Fruit fly (Drosophila melanogaster): ENCODE results near the gene Ndc80.

The Ndc80 gene

DNA sequence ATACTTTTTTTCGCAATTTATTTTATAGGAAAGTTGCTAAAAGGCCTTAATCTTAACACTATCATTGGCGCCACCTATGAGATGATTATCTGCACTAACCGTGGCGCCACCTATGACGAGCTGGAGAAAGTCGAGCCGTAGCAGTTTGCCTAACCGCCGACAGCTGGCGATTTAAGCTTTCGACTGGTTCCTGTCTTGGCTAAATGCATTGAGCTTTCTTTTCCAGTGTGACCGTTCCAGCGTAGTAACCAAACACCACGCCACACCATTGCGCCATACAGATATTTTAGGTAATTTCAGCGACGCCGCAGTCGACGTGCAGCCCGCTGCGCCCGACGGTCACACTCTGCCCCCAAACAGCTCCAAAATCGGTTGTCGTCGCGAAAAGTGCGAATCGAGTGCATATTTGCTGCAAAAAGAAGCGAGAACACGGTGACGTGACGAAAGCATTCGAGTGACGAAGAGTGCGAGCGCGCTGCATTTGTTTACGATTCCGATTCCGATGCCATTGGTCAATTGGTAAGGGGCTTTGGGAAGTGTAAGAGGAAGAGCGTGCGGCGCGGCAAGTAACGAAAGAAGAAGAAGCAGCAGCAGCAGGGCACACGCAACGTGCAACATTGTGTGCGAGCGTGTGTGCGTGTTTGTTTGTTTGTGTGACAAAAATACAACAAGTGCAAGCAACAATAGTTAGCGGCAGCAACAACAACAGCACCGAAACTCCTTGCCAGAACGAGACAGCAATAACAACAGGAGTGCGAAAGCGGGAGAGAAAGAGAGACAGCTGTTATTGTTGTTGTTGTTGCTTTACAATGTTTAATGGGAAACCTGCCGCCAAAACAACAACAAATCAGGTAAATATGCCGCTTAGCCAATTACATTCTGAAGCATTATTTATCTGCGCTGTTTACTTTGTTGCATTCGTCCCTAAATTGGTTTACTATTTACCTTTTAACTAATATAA, 48.1 kb downstream of the Ndc80 start, which contains the start of the genes CG46311 and Tpst:
Gene CG46311 (plus strand): TSS at position 341 of the 961 bp plus-strand sequence.
Gene Tpst (plus strand): TSS at position 341 of the 961 bp plus-strand sequence.
- TF ChIP-seq dsf (GFP tag; optimal IDR thresholded peaks at IDR 0.05; ENCODE audit: borderline replicate concordance) (no peak), jim (GFP tag; optimal IDR thresholded peaks at IDR 0.05) (no peak), lola (GFP tag; optimal IDR thresholded peaks at IDR 0.05) (no peak), tai (GFP tag; optimal IDR thresholded peaks at IDR 0.05) (peak; percentile 47), fru (GFP tag; optimal IDR thresholded peaks at IDR 0.05) (peak; percentile 40), CG9705 (GFP tag; optimal IDR thresholded peaks at IDR 0.05) (peak; percentile 22), Rel (GFP tag; optimal IDR thresholded peaks at IDR 0.05) (no peak), Rel (tag; optimal IDR thresholded peaks at IDR 0.05) (peak; percentile 50), br (GFP tag; optimal IDR thresholded peaks at IDR 0.05) (peak; percentile 35), Hr83 (GFP tag; optimal IDR thresholded peaks at IDR 0.05; ENCODE audit: poor library complexity, severe bottlenecking) (peak; percentile 9), dmrt93B (GFP tag; optimal IDR thresholded peaks at IDR 0.05) (no peak), HLH106 (tag; optimal IDR thresholded peaks at IDR 0.05) (peak; percentile 43), Dif (GFP tag; optimal IDR thresholded peaks at IDR 0.05; ENCODE audit: partially characterized antibody) (peak; percentile 44), rgr (GFP tag; optimal IDR thresholded peaks at IDR 0.05) (peak; percentile 46), h (GFP tag; optimal IDR thresholded peaks at IDR 0.05) (peak; percentile 54), OdsH (GFP tag; optimal IDR thresholded peaks at IDR 0.05) (peak; percentile 53), sv (GFP tag; optimal IDR thresholded peaks at IDR 0.05) (peak; percentile 24), foxo (GFP tag; optimal IDR thresholded peaks at IDR 0.05) (peak in 1 of 2 experiments; percentile 71), Jra (GFP tag; optimal IDR thresholded peaks at IDR 0.05) (peak; percentile 1), Hnf4 (GFP tag; optimal IDR thresholded peaks at IDR 0.05) (peak; percentile 48), Sp1 (GFP tag; optimal IDR thresholded peaks at IDR 0.05) (peak; percentile 49), Vsx2 (GFP tag; optimal IDR thresholded peaks at IDR 0.05; ENCODE audit: partially characterized antibody) (no peak), Myc (optimal IDR thresholded peaks at IDR 0.05) (peak; percentile 71), psq (GFP tag; optimal IDR thresholded peaks at IDR 0.05) (peak; percentile 41), ey (GFP tag; optimal IDR thresholded peaks at IDR 0.05) (peak; percentile 28)

DNA sequence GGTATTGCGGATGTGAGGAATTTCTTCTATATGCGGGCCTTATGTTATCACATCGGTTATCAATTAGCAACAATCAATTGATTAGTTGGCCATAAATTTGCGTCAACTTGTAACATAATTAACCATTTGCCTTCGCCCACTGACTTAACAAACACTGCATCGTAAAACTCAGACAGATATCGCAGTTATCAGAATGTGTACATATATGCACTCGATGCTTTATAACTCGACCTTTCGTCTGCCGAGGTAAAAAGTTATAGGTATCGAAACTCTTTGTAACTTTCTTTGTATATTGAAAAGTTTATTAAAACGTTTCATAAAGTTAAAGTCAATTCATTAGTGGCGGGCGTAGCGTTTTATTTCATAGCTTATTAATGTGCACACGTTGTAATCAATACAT, 48.8 kb downstream of the Ndc80 start:
- TF ChIP-seq N (GFP tag; optimal IDR thresholded peaks at IDR 0.05) (no peak), ey (GFP tag; optimal IDR thresholded peaks at IDR 0.05) (no peak), Rel (GFP tag; optimal IDR thresholded peaks at IDR 0.05) (no peak), Rel (tag; optimal IDR thresholded peaks at IDR 0.05) (no peak), psq (GFP tag; optimal IDR thresholded peaks at IDR 0.05) (no peak), CrebA (GFP tag; optimal IDR thresholded peaks at IDR 0.05; ENCODE audit: borderline replicate concordance) (no peak), Dfd (GFP tag; optimal IDR thresholded peaks at IDR 0.05) (no peak), CG9705 (GFP tag; optimal IDR thresholded peaks at IDR 0.05) (no peak), tai (GFP tag; optimal IDR thresholded peaks at IDR 0.05) (no peak), fru (GFP tag; optimal IDR thresholded peaks at IDR 0.05) (no peak), Myc (optimal IDR thresholded peaks at IDR 0.05) (no peak), h (GFP tag; optimal IDR thresholded peaks at IDR 0.05) (no peak), Abd-B (GFP tag; optimal IDR thresholded peaks at IDR 0.05) (no peak), rgr (GFP tag; optimal IDR thresholded peaks at IDR 0.05) (no peak), Hnf4 (GFP tag; optimal IDR thresholded peaks at IDR 0.05) (no peak), sv (GFP tag; optimal IDR thresholded peaks at IDR 0.05) (no peak), dl (GFP tag; optimal IDR thresholded peaks at IDR 0.05; ENCODE audit: insufficient read depth in 1 of 2, partially characterized antibody in 2 of 2) (no peak)

- no peak for TF ChIP-seq Hr83 (GFP tag; optimal IDR thresholded peaks at IDR 0.05; ENCODE audit: poor library complexity, severe bottlenecking)
- peak; percentile 33 for TF ChIP-seq fru (GFP tag; optimal IDR thresholded peaks at IDR 0.05)
Observed at dm6 chrX:13561371-13561770, 50.5 kb downstream of the Ndc80 start, which contains the start of gene CG32633. Gene CG32633, plus strand, starts transcription at chrX:13561671.

Data from whole organism, wandering third instar larva.